Worm (Caenorhabditis elegans) whole organism, midembryonic: ENCODE measurements around the gene mrp-8.

ENCODE experiments used
- T22C8.4 ChIP-seq: fragments of 200-800 bp; sonication (Bioruptor generic); IDR thresholded peaks from 2 replicates; pipeline ENCODE4 v1.3.6; 2022; ENCODE audit warnings: missing genetic modification characterization, missing compliant biosample characterization
- cog-1 ChIP-seq: sonication (generic microtip); optimal IDR thresholded peaks from 2 replicates; lab custom pipeline; 2016; ENCODE audit warnings: missing genetic modification characterization, missing compliant biosample characterization
- flt-1 ChIP-seq: fragments of 200-800 bp; sonication (Bioruptor generic); IDR thresholded peaks from 2 replicates; pipeline ENCODE4 v1.3.6; 2022; ENCODE audit warnings: missing genetic modification characterization, missing compliant biosample characterization
- klf-2 ChIP-seq: fragments of 200-800 bp; sonication (Bioruptor generic); conservative IDR thresholded peaks from 2 replicates; pipeline ENCODE4 v1.3.6; 2022; ENCODE audit warnings: missing genetic modification reagents, missing genetic modification characterization, missing compliant biosample characterization
- med-1 ChIP-seq: sonication (generic microtip); optimal IDR thresholded peaks from 2 replicates; lab custom pipeline; 2017; ENCODE audit warnings: missing genetic modification characterization, mild to moderate bottlenecking, missing compliant biosample characterization, antibody characterized with exemption, missing genetic modification reagents; ENCODE audit not compliant: insufficient read depth
- ref-1 ChIP-seq: fragments of 200-800 bp; sonication (Bioruptor generic); conservative IDR thresholded peaks from 2 replicates; pipeline ENCODE4 v1.3.6; 2022; ENCODE audit warnings: missing genetic modification reagents, missing genetic modification characterization, missing compliant biosample characterization
- tab-1 ChIP-seq: fragments of 200-800 bp; sonication (Bioruptor generic); IDR thresholded peaks from 2 replicates; pipeline ENCODE4 v1.3.6; 2022; ENCODE audit warnings: missing genetic modification characterization, missing compliant biosample characterization
- ztf-23 ChIP-seq: fragments of 200-800 bp; sonication (Bioruptor generic); IDR thresholded peaks from 2 replicates; pipeline ENCODE4 v1.3.6; 2022; ENCODE audit warnings: missing genetic modification reagents, missing genetic modification characterization, missing compliant biosample characterization
- ztf-29 ChIP-seq: fragments of 200-800 bp; sonication (Bioruptor generic); IDR thresholded peaks from 2 replicates; pipeline ENCODE4 v1.3.6; 2022; ENCODE audit warnings: missing genetic modification reagents, missing genetic modification characterization, missing compliant biosample characterization

Gene mrp-8

DNA sequence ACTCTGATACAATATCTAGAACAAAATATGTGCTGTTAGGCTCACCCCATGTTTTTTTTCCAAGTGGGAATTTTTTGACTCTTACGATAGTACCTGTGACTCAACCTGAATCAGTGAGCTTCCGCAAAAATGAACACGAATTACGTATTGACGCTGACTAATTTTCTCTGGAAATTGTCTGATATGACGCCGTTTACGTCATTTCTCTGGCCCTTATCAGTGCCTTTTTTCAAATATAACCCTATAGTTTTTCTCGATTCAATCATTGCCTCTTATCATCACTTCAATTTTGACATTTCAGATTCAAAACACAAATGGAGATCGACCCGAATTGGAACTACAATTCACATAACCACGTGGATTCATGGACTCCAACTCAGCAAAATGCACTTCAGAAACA lies 15.8 kb upstream of the mrp-8 start, which contains the start of gene Y75B8A.28:
TSS of gene Y75B8A.28 (plus strand) at position 296 of the 400 bp plus-strand sequence.
- TF ChIP-seq flt-1 = no peak
- TF ChIP-seq ztf-23 (GFP tag; lab: Robert Waterston, UW) = no peak
- no peak for TF ChIP-seq cog-1
- no peak for TF ChIP-seq ztf-29 (GFP tag; lab: Robert Waterston, UW)
- TF ChIP-seq T22C8.4 (GFP tag; lab: Robert Waterston, UW) = no peak
- no peak for TF ChIP-seq klf-2 (GFP tag; lab: Robert Waterston, UW)
- no peak for TF ChIP-seq med-1
- TF ChIP-seq ref-1 = no peak
- TF ChIP-seq tab-1 (GFP tag; lab: Robert Waterston, UW) = no peak

ce11 chrIII:12317492-12317891 lies 14.5 kb upstream of the mrp-8 start:
- TF ChIP-seq med-1 = no peak
- no peak for TF ChIP-seq flt-1
- TF ChIP-seq tab-1 (GFP tag; lab: Robert Waterston, UW) = no peak
- no peak for TF ChIP-seq ztf-29 (GFP tag; lab: Robert Waterston, UW)
- no peak for TF ChIP-seq cog-1
- no peak for TF ChIP-seq ref-1
- TF ChIP-seq T22C8.4 (GFP tag; lab: Robert Waterston, UW) = no peak
- TF ChIP-seq ztf-23 (GFP tag; lab: Robert Waterston, UW) = no peak
- no peak for TF ChIP-seq klf-2 (GFP tag; lab: Robert Waterston, UW)

DNA sequence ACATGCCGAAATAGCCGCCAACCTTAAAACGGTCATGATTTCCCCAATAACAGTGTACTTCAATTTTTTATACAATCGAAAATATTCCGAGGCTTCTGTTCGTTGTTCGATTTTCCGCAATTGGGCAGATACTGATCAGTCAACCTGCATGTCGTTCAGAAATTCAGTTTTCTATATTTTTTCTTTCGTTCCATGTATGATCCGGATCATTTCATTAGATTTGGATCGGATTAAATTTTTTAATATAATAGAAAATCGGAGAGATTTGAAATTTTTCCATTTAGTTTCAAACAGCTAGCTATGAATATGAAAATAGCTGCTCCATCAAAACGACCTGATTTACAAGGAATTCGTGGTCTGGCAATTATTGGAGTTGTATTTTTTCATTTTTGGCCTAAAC lies 12.2 kb upstream of the mrp-8 start, which contains the start of gene Y75B8A.37:
TSS of gene Y75B8A.37 (plus strand) at position 301 of the 400 bp plus-strand sequence.
- no peak for TF ChIP-seq ref-1
- no peak for TF ChIP-seq med-1
- no peak for TF ChIP-seq tab-1 (GFP tag; lab: Robert Waterston, UW)
- no peak for TF ChIP-seq klf-2 (GFP tag; lab: Robert Waterston, UW)
- no peak for TF ChIP-seq ztf-29 (GFP tag; lab: Robert Waterston, UW)
- no peak for TF ChIP-seq ztf-23 (GFP tag; lab: Robert Waterston, UW)
- no peak for TF ChIP-seq flt-1
- TF ChIP-seq T22C8.4 (GFP tag; lab: Robert Waterston, UW) = no peak
- TF ChIP-seq cog-1 = no peak

ce11 chrIII:12312886-12313285 lies 9.9 kb upstream of the mrp-8 start, which contains the start of gene Y75B8A.39:
TSS of gene Y75B8A.39 (plus strand) at chrIII:12313186.
- TF ChIP-seq ztf-29 (GFP tag; lab: Robert Waterston, UW) (no peak), klf-2 (GFP tag; lab: Robert Waterston, UW) (no peak), tab-1 (GFP tag; lab: Robert Waterston, UW) (no peak)

DNA sequence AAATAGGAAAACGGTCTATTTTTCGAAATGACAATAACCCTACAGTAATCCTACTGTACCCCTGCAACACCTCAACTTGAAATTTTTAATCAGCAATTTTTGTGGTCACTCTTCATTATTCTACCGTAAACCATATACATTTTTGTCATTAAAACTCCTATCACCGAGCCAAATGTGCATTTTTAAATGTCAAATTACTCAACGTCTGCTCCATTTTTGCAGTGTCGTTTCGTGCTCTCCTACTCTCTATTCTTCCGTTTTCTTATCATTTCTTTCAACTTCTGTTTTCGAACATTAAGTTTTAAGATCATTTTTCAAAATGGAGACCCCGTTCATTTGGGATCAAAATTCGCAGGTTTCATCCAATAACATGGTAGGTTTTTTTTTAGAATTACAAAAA lies 4.5 kb upstream of the mrp-8 start, which contains the start of gene pqn-92:
TSS of gene pqn-92 (plus strand) at position 307 of the 400 bp plus-strand sequence.
- TF ChIP-seq cog-1 = no peak
- no peak for TF ChIP-seq tab-1 (GFP tag; lab: Robert Waterston, UW)
- TF ChIP-seq flt-1 = no peak
- no peak for TF ChIP-seq T22C8.4 (GFP tag; lab: Robert Waterston, UW)
- no peak for TF ChIP-seq med-1
- TF ChIP-seq ztf-23 (GFP tag; lab: Robert Waterston, UW) = no peak
- TF ChIP-seq ztf-29 (GFP tag; lab: Robert Waterston, UW) = no peak
- TF ChIP-seq klf-2 (GFP tag; lab: Robert Waterston, UW) = no peak
- TF ChIP-seq ref-1 = no peak

DNA sequence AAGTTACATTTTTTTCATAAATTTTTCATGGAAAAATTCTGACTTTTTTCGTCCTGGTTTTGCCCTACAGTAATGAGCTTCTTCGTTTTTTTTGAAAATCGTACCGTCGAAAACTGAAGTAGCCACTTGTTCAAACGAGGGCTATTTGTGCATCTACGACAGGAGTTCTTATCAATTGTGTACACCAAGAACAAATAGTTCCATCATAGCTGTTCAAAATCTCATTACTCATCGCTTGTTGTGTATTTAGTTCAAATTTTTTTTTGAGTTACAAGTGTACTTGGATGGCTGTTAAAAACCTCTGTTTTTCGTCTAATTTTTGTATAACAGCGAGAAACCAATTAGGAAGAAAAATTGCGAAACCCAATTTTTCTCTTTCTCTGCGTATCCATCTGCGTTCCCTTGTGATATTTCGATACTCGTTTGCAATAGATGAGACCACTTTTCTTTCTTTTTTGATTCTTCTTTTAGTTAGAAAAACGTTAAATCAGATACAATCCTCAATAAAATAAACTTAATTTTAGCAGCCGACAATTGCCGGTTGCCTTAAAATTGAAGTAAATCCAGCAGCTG lies 1.9 kb upstream of the mrp-8 start:
- no peak for TF ChIP-seq ztf-29 (GFP tag; lab: Robert Waterston, UW)
- TF ChIP-seq T22C8.4 (GFP tag; lab: Robert Waterston, UW) = no peak
- TF ChIP-seq med-1 = no peak
- TF ChIP-seq ref-1 = no peak
- TF ChIP-seq tab-1 (GFP tag; lab: Robert Waterston, UW) = no peak

- TF ChIP-seq ztf-23 (GFP tag; lab: Robert Waterston, UW) (no peak), tab-1 (GFP tag; lab: Robert Waterston, UW) (no peak), med-1 (no peak), ztf-29 (GFP tag; lab: Robert Waterston, UW) (no peak), cog-1 (no peak), flt-1 (no peak), ref-1 (no peak)
Measured at ce11 chrIII:12299259-12299658, 3.7 kb downstream of the mrp-8 start.

DNA sequence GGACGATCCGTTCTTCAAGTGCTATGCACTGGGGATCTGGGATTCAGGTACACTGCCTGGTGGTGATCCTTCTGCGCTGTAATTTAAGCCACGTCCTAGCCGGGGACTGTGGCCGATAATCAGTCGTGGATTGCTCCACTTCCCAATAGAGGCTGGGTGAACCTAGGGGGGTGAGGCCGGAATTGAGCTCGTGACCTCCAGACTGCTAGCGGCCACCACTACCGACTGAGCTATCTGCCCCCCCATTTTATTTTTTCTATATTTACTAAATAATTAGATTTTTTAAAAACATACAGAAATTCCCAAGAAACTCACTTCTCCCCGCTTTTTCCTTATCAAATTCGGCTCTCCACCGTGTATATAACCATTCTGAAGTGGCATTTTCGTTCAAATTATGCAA lies 5.7 kb downstream of the mrp-8 start:
- TF ChIP-seq cog-1 (no peak), flt-1 (no peak), klf-2 (GFP tag; lab: Robert Waterston, UW) (no peak), ztf-23 (GFP tag; lab: Robert Waterston, UW) (no peak), ref-1 (no peak), tab-1 (GFP tag; lab: Robert Waterston, UW) (no peak), ztf-29 (GFP tag; lab: Robert Waterston, UW) (no peak), med-1 (no peak), T22C8.4 (GFP tag; lab: Robert Waterston, UW) (no peak)

- no peak for TF ChIP-seq T22C8.4 (GFP tag; lab: Robert Waterston, UW)
- no peak for TF ChIP-seq klf-2 (GFP tag; lab: Robert Waterston, UW)
- TF ChIP-seq ztf-23 (GFP tag; lab: Robert Waterston, UW) = no peak
- no peak for TF ChIP-seq cog-1
Measured at ce11 chrIII:12292465-12292864, 10.5 kb downstream of the mrp-8 start.

DNA sequence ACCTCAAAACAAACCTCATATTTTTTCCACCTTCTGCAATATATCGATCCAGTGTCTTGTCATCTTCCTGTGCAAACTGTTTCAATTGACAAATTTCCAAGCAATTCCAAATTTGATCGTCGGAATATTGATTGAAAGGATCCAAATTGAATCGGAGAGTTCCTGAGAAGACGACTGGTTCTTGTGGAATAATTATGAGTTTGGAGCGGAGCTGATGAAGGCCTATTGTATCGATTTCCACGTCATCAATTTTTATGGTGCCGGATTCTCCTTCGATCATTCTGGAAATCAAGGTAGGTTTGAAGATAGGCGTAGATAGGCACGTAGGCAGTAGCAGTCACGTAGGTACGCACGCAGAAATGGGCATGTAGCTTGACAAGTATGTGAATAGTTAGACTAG lies 18.8 kb downstream of the mrp-8 start:
- TF ChIP-seq tab-1 (GFP tag; lab: Robert Waterston, UW) = no peak
- TF ChIP-seq ztf-23 (GFP tag; lab: Robert Waterston, UW) = no peak
- TF ChIP-seq med-1 = no peak
- TF ChIP-seq ztf-29 (GFP tag; lab: Robert Waterston, UW) = no peak
- no peak for TF ChIP-seq klf-2 (GFP tag; lab: Robert Waterston, UW)
- TF ChIP-seq T22C8.4 (GFP tag; lab: Robert Waterston, UW) = no peak
- TF ChIP-seq cog-1 = no peak
- no peak for TF ChIP-seq flt-1
